Fruit fly (Drosophila melanogaster) Kc167 (cell line): ENCODE data around the gene nes.

Experiments
- Myc ChIP-seq: fragments of >200 bp; optimal IDR thresholded peaks from 2 replicates; lab custom pipeline; 2017; ENCODE audit warnings: missing external identifiers
- Sin3A ChIP-seq: fragments of >200 bp; optimal IDR thresholded peaks from 2 replicates; lab custom pipeline; 2018; ENCODE audit warnings: missing external identifiers
- h ChIP-seq: fragments of >200 bp; optimal IDR thresholded peaks from 3 replicates; lab custom pipeline; 2018; ENCODE audit warnings: missing external identifiers
- insv ChIP-seq: fragments of >200 bp; optimal IDR thresholded peaks from 3 replicates; lab custom pipeline; 2018; ENCODE audit warnings: missing external identifiers
- psq ChIP-seq: fragments of >200 bp; optimal IDR thresholded peaks from 2 replicates; lab custom pipeline; 2017; ENCODE audit warnings: missing external identifiers
- ttk ChIP-seq: sonication (Bioruptor generic); optimal IDR thresholded peaks from 2 replicates; lab custom pipeline; 2017; ENCODE audit warnings: missing external identifiers

dm6 chr3L:19292440-19293175, 32.1 kb upstream of the nes start, which contains the start of gene Gbs-76A:
- no peak for TF ChIP-seq ttk (lab: Kevin White, UChicago)
- TF ChIP-seq psq (lab: Kevin White, UChicago) = no peak
- no peak for TF ChIP-seq h
- no peak for TF ChIP-seq Myc (lab: Kevin White, UChicago)
- no peak for TF ChIP-seq insv
- no peak for TF ChIP-seq Sin3A (lab: Kevin White, UChicago)
